Worm (Caenorhabditis elegans): ENCODE data around the gene clic-1.

ce11 chrV:7747987-7748607, 13.4 kb upstream of the clic-1 start:
- no peak for TF ChIP-seq dve-1 (tag; optimal IDR thresholded peaks at IDR 0.05)
- TF ChIP-seq pha-4 (tag; optimal IDR thresholded peaks at IDR 0.05): no peak
- TF ChIP-seq ama-1 (optimal IDR thresholded peaks at IDR 0.05): no peak
- no peak for TF ChIP-seq sdc-2 (tag; optimal IDR thresholded peaks at IDR 0.05)
- no peak for TF ChIP-seq pax-1 (tag; optimal IDR thresholded peaks at IDR 0.05)
- TF ChIP-seq ceh-18 (tag; optimal IDR thresholded peaks at IDR 0.05): no peak
- no peak for TF ChIP-seq Y22D7AL.16 (tag; optimal IDR thresholded peaks at IDR 0.05)

All from whole organism, late embryonic.